Fruit fly (Drosophila melanogaster) whole organism, embryonic: ENCODE measurements around the gene CG7183.

ENCODE experiments used
- Ada2b ChIP-seq: fragments of 200-800 bp; sonication (Bioruptor generic); IDR thresholded peaks from 2 replicates; pipeline ENCODE4 v1.3.6; 2022; ENCODE audit warnings: missing biosample characterization, missing genetic modification characterization
- Bgb ChIP-seq: fragments of 200-800 bp; sonication (Bioruptor generic); IDR thresholded peaks from 2 replicates; pipeline ENCODE4 v1.3.6; 2022; ENCODE audit warnings: missing biosample characterization, missing genetic modification characterization; ENCODE audit not compliant: partially characterized antibody
- CG10147 ChIP-seq: fragments of 200-800 bp; sonication (Bioruptor generic); optimal IDR thresholded peaks from 2 replicates; lab custom pipeline; 2019; ENCODE audit warnings: missing biosample characterization, mild to moderate bottlenecking, missing genetic modification characterization, moderate library complexity
- CG10209 ChIP-seq: fragments of 200-800 bp; sonication (Bioruptor generic); optimal IDR thresholded peaks from 3 replicates; lab custom pipeline; 2017; ENCODE audit warnings: missing biosample characterization, mild to moderate bottlenecking, missing genetic modification characterization, missing genetic modification reagents
- CG10654 ChIP-seq: fragments of 200-800 bp; sonication (Bioruptor generic); optimal IDR thresholded peaks from 2 replicates; lab custom pipeline; 2016; ENCODE audit warnings: missing biosample characterization, missing genetic modification characterization
- CG10959 ChIP-seq: fragments of 200-800 bp; sonication (Bioruptor generic); IDR thresholded peaks from 2 replicates; pipeline ENCODE4 v1.3.6; 2022; ENCODE audit warnings: missing biosample characterization, missing genetic modification characterization
- CG12942 ChIP-seq: fragments of 200-800 bp; sonication (Bioruptor generic); optimal IDR thresholded peaks from 3 replicates; lab custom pipeline; 2016; ENCODE audit warnings: missing biosample characterization, missing genetic modification characterization
- CG13296 ChIP-seq: fragments of 200-800 bp; sonication (Bioruptor generic); optimal IDR thresholded peaks from 3 replicates; lab custom pipeline; 2018; ENCODE audit warnings: missing biosample characterization, mild to moderate bottlenecking, missing genetic modification characterization
- CG13424 ChIP-seq: fragments of 200-800 bp; sonication (Bioruptor generic); optimal IDR thresholded peaks from 2 replicates; lab custom pipeline; 2019; ENCODE audit warnings: missing biosample characterization, mild to moderate bottlenecking, missing genetic modification characterization, moderate library complexity
- CG14710 ChIP-seq: fragments of 200-800 bp; sonication (Bioruptor generic); optimal IDR thresholded peaks from 3 replicates; lab custom pipeline; 2019; ENCODE audit warnings: missing biosample characterization, mild to moderate bottlenecking, missing genetic modification characterization, moderate library complexity
- CG15479 ChIP-seq: fragments of 200-800 bp; sonication (Bioruptor generic); optimal IDR thresholded peaks from 3 replicates; lab custom pipeline; 2019; ENCODE audit warnings: missing biosample characterization, mild to moderate bottlenecking, missing genetic modification characterization, moderate library complexity
- CG15514 ChIP-seq: fragments of 200-800 bp; sonication (Bioruptor generic); optimal IDR thresholded peaks from 3 replicates; lab custom pipeline; 2017; ENCODE audit warnings: missing biosample characterization, missing genetic modification characterization, mild to moderate bottlenecking, moderate library complexity, missing genetic modification reagents
- CG17912 ChIP-seq: fragments of 200-800 bp; sonication (Bioruptor generic); optimal IDR thresholded peaks from 2 replicates; lab custom pipeline; 2018; ENCODE audit warnings: missing biosample characterization, mild to moderate bottlenecking, missing genetic modification characterization
- CG32767 ChIP-seq: fragments of 200-800 bp; sonication (Bioruptor generic); IDR thresholded peaks from 2 replicates; pipeline ENCODE4 v1.3.6; 2022; ENCODE audit warnings: missing biosample characterization, missing genetic modification characterization
- CG3407 ChIP-seq: fragments of 200-800 bp; sonication (Bioruptor generic); optimal IDR thresholded peaks from 2 replicates; lab custom pipeline; 2018; ENCODE audit warnings: missing biosample characterization, mild to moderate bottlenecking, missing genetic modification characterization
- CG34376 ChIP-seq: fragments of 200-800 bp; sonication (Bioruptor generic); optimal IDR thresholded peaks from 2 replicates; lab custom pipeline; 2018; ENCODE audit warnings: missing biosample characterization, mild to moderate bottlenecking, missing genetic modification characterization
- CG42726 ChIP-seq: fragments of 200-800 bp; sonication (Bioruptor generic); IDR thresholded peaks from 2 replicates; pipeline ENCODE4 v1.3.6; 2022; ENCODE audit warnings: missing biosample characterization, missing genetic modification characterization; ENCODE audit not compliant: partially characterized antibody
- CG4360 ChIP-seq: fragments of 200-800 bp; sonication (Bioruptor generic); IDR thresholded peaks from 2 replicates; pipeline ENCODE4 v1.3.6; 2022; ENCODE audit warnings: missing biosample characterization, missing genetic modification characterization
- CG6654 ChIP-seq: fragments of 200-800 bp; sonication (Bioruptor generic); optimal IDR thresholded peaks from 2 replicates; lab custom pipeline; 2017; ENCODE audit warnings: missing biosample characterization, mild to moderate bottlenecking, missing genetic modification characterization
- CG6813 ChIP-seq: fragments of 200-800 bp; sonication (Bioruptor generic); optimal IDR thresholded peaks from 2 replicates; lab custom pipeline; 2017; ENCODE audit warnings: missing biosample characterization, missing genetic modification characterization, mild to moderate bottlenecking, moderate library complexity, missing genetic modification reagents
- CG7786 ChIP-seq: fragments of 200-800 bp; sonication (Bioruptor generic); optimal IDR thresholded peaks from 2 replicates; lab custom pipeline; 2016; ENCODE audit warnings: missing biosample characterization, missing genetic modification characterization
- CG8388 ChIP-seq: fragments of 200-800 bp; sonication (Bioruptor generic); optimal IDR thresholded peaks from 2 replicates; lab custom pipeline; 2019; ENCODE audit warnings: missing biosample characterization, mild to moderate bottlenecking, missing genetic modification characterization, moderate library complexity
- CG9817 ChIP-seq: fragments of 200-800 bp; sonication (Bioruptor generic); optimal IDR thresholded peaks from 2 replicates; lab custom pipeline; 2018; ENCODE audit warnings: missing biosample characterization, mild to moderate bottlenecking, missing genetic modification characterization, moderate library complexity
- CG9876 ChIP-seq: fragments of 200-800 bp; sonication (Bioruptor generic); optimal IDR thresholded peaks from 2 replicates; lab custom pipeline; 2016; ENCODE audit warnings: missing biosample characterization, missing genetic modification characterization
- Camta ChIP-seq: fragments of 200-800 bp; sonication (Bioruptor generic); optimal IDR thresholded peaks from 2 replicates; lab custom pipeline; 2016; ENCODE audit warnings: missing biosample characterization, missing genetic modification characterization
- Dbx ChIP-seq: fragments of 200-800 bp; sonication (Bioruptor generic); IDR thresholded peaks from 3 replicates; pipeline ENCODE4 v1.3.6; 2022; ENCODE audit warnings: missing biosample characterization, missing genetic modification characterization
- Dek ChIP-seq: fragments of 200-800 bp; sonication (Bioruptor generic); optimal IDR thresholded peaks from 3 replicates; lab custom pipeline; 2019; ENCODE audit warnings: missing biosample characterization, mild to moderate bottlenecking, missing genetic modification characterization, moderate library complexity
- Dll ChIP-seq: fragments of 200-800 bp; sonication (Bioruptor generic); IDR thresholded peaks from 4 replicates; pipeline ENCODE4 v1.3.6; 2022; ENCODE audit warnings: missing biosample characterization, missing genetic modification characterization; ENCODE audit not compliant: partially characterized antibody
- Doc3 ChIP-seq: fragments of 200-800 bp; sonication (Bioruptor generic); IDR thresholded peaks from 3 replicates; pipeline ENCODE4 v1.3.6; 2022; ENCODE audit warnings: missing biosample characterization, missing genetic modification characterization; ENCODE audit not compliant: partially characterized antibody
- E2f1 ChIP-seq: fragments of 200-800 bp; sonication (Bioruptor generic); IDR thresholded peaks from 2 replicates; pipeline ENCODE4 v1.3.6; 2022; ENCODE audit warnings: missing biosample characterization, missing genetic modification characterization
- Ets65A ChIP-seq: fragments of 200-800 bp; sonication (Bioruptor generic); peaks from one replicate; lab custom pipeline; 2016; ENCODE audit warnings: missing biosample characterization, missing genetic modification characterization
- Ets97D ChIP-seq: fragments of 200-800 bp; sonication (Bioruptor generic); optimal IDR thresholded peaks from 3 replicates; lab custom pipeline; 2016; ENCODE audit warnings: missing biosample characterization, missing genetic modification characterization
- HLH4C ChIP-seq: fragments of 200-800 bp; sonication (Bioruptor generic); IDR thresholded peaks from 3 replicates; pipeline ENCODE4 v1.3.6; 2022; ENCODE audit warnings: missing biosample characterization, missing genetic modification characterization; ENCODE audit not compliant: partially characterized antibody
- Opbp ChIP-seq: fragments of 200-800 bp; sonication (Bioruptor generic); IDR thresholded peaks from 3 replicates; pipeline ENCODE4 v1.3.6; 2022; ENCODE audit warnings: missing biosample characterization, missing genetic modification characterization; ENCODE audit not compliant: partially characterized antibody
- Rfx ChIP-seq: fragments of 200-800 bp; sonication (Bioruptor generic); IDR thresholded peaks from 2 replicates; pipeline ENCODE4 v1.3.6; 2022; ENCODE audit warnings: missing biosample characterization, missing genetic modification characterization
- Vsx1 ChIP-seq: fragments of 200-800 bp; sonication (Bioruptor generic); optimal IDR thresholded peaks from 2 replicates; lab custom pipeline; 2017; ENCODE audit warnings: missing biosample characterization, mild to moderate bottlenecking, missing genetic modification characterization, missing genetic modification reagents
- amos ChIP-seq: fragments of 200-800 bp; sonication (Bioruptor generic); IDR thresholded peaks from 2 replicates; pipeline ENCODE4 v1.3.6; 2022; ENCODE audit warnings: missing biosample characterization, missing genetic modification characterization; ENCODE audit not compliant: partially characterized antibody
- bbx ChIP-seq: fragments of 200-800 bp; sonication (Bioruptor generic); IDR thresholded peaks from 2 replicates; pipeline ENCODE4 v1.3.6; 2022; ENCODE audit warnings: missing biosample characterization, missing genetic modification characterization; ENCODE audit not compliant: partially characterized antibody
- chif ChIP-seq, 2 experiments: fragments of 200-800 bp; sonication (Bioruptor generic); optimal IDR thresholded peaks; 3 replicates each; lab custom pipeline; 2016; ENCODE audit warnings: missing biosample characterization in 2 of 2, missing genetic modification characterization in 2 of 2
- cwo ChIP-seq: fragments of 200-800 bp; sonication (Bioruptor generic); optimal IDR thresholded peaks from 3 replicates; lab custom pipeline; 2017; ENCODE audit warnings: missing biosample characterization, missing genetic modification characterization, mild to moderate bottlenecking, moderate library complexity, missing genetic modification reagents
- dan ChIP-seq: fragments of 200-800 bp; sonication (Bioruptor generic); IDR thresholded peaks from 2 replicates; pipeline ENCODE4 v1.3.6; 2022; ENCODE audit warnings: missing biosample characterization, missing genetic modification characterization
- dysf ChIP-seq: fragments of 200-800 bp; sonication (Bioruptor generic); IDR thresholded peaks from 3 replicates; pipeline ENCODE4 v1.3.6; 2022; ENCODE audit warnings: missing biosample characterization, missing genetic modification characterization
- hbn ChIP-seq: fragments of 200-800 bp; sonication (Bioruptor generic); IDR thresholded peaks from 2 replicates; pipeline ENCODE4 v1.3.6; 2022; ENCODE audit warnings: missing biosample characterization, missing genetic modification characterization; ENCODE audit not compliant: partially characterized antibody
- knrl ChIP-seq: fragments of 200-800 bp; sonication (Bioruptor generic); IDR thresholded peaks from 3 replicates; pipeline ENCODE4 v1.3.6; 2022; ENCODE audit warnings: missing biosample characterization, missing genetic modification characterization; ENCODE audit not compliant: partially characterized antibody
- sna ChIP-seq: fragments of 200-800 bp; sonication (Bioruptor generic); IDR thresholded peaks from 2 replicates; pipeline ENCODE4 v1.3.6; 2022; ENCODE audit warnings: missing biosample characterization, missing genetic modification characterization; ENCODE audit not compliant: partially characterized antibody
- ttk ChIP-seq: fragments of 200-800 bp; sonication (Bioruptor generic); IDR thresholded peaks from 2 replicates; pipeline ENCODE4 v2.1.2; 2022; ENCODE audit warnings: missing biosample characterization, missing genetic modification characterization
- unc-4 ChIP-seq: fragments of 200-800 bp; sonication (Bioruptor generic); IDR thresholded peaks from 2 replicates; pipeline ENCODE4 v1.3.6; 2022; ENCODE audit warnings: missing biosample characterization, missing genetic modification characterization; ENCODE audit not compliant: partially characterized antibody
- zen ChIP-seq: fragments of 200-800 bp; sonication (Bioruptor generic); optimal IDR thresholded peaks from 3 replicates; lab custom pipeline; 2018; ENCODE audit warnings: missing biosample characterization, mild to moderate bottlenecking, missing genetic modification characterization, moderate library complexity

CG7183 gene

DNA sequence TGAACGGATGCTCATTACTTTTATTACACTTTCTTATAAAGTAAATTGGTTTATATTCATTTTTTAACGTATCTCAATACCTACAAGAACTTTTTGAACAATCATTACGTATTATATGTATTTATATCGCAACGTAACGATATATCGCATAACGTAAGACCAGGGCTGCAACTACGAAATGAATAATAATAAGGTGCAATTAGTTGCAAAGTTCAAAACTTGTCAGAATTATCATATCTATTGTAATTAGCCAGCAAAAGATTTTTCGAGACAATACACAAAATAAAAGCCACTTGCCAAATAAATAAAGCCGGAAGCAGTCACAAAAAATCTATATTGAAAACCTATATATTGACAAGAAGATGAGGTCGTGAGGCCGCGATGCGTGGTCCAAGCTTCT, 5.2 kb downstream of the CG7183 start (continued):
- TF ChIP-seq Ets65A (GFP tag; lab: Kevin White, UChicago) (peak; percentile 92), Ets97D (GFP tag; lab: Kevin White, UChicago) (peak; percentile 50), CG13424 (tag; lab: Kevin White, UChicago) (peak; percentile 32), dysf (GFP tag; lab: Robert Waterston, UW) (no peak), knrl (peak; percentile 72; the same call in 2 of the 3 replicates), CG34376 (GFP tag; lab: Kevin White, UChicago) (no peak), chif (GFP tag; optimal IDR thresholded peaks at IDR 0.05; lab: Kevin White, UChicago) (peak in 1 of 2 experiments; percentile 19), hbn (GFP tag; lab: Robert Waterston, UW) (peak; percentile 79), CG15479 (GFP tag; lab: Kevin White, UChicago) (no peak), CG9876 (peak; percentile 26), Doc3 (GFP tag; lab: Robert Waterston, UW) (peak; percentile 88), Dbx (GFP tag; lab: Robert Waterston, UW) (peak; percentile 37; the same call in 1 of the 3 replicates), Vsx1 (GFP tag; lab: Kevin White, UChicago) (no peak), CG3407 (GFP tag; lab: Kevin White, UChicago) (no peak), HLH4C (GFP tag; lab: Robert Waterston, UW) (peak; percentile 51; the same call in 2 of the 3 replicates), CG10209 (GFP tag; lab: Kevin White, UChicago) (peak; percentile 3), bbx (GFP tag; lab: Robert Waterston, UW) (peak; percentile 46), zen (tag; lab: Kevin White, UChicago) (no peak), CG9817 (tag; lab: Kevin White, UChicago) (peak; percentile 26), sna (GFP tag; lab: Robert Waterston, UW) (peak; percentile 86), Opbp (GFP tag; lab: Robert Waterston, UW) (peak; percentile 52; the same call in 2 of the 3 replicates), unc-4 (GFP tag; lab: Robert Waterston, UW) (peak; percentile 87), CG15514 (peak; percentile 69), CG4360 (GFP tag; lab: Robert Waterston, UW) (no peak), CG10959 (GFP tag; lab: Robert Waterston, UW) (no peak), CG10147 (GFP tag; lab: Kevin White, UChicago) (no peak), Camta (GFP tag; lab: Kevin White, UChicago) (peak; percentile 28), CG8388 (no peak), CG42726 (GFP tag; lab: Robert Waterston, UW) (0 out of 2 replicates have a peak, but pooled peaks have one; percentile 44), E2f1 (GFP tag; lab: Robert Waterston, UW) (no peak), cwo (GFP tag; lab: Kevin White, UChicago) (no peak), CG17912 (no peak), Dll (GFP tag; lab: Robert Waterston, UW) (peak; percentile 86), CG7786 (GFP tag; lab: Kevin White, UChicago) (peak; percentile 42), CG10654 (GFP tag; lab: Kevin White, UChicago) (peak; percentile 9), CG13296 (GFP tag; lab: Kevin White, UChicago) (no peak), Bgb (peak; percentile 81), Dek (tag; lab: Kevin White, UChicago) (peak; percentile 23), CG32767 (GFP tag; lab: Robert Waterston, UW) (peak; percentile 33; the same call in 1 of the 2 replicates), ttk (GFP tag; lab: Robert Waterston, UW) (no peak), CG14710 (no peak), amos (GFP tag; lab: Robert Waterston, UW) (peak; percentile 70), Rfx (peak; percentile 54), dan (GFP tag; lab: Robert Waterston, UW) (no peak), CG6654 (GFP tag; lab: Kevin White, UChicago) (no peak), CG6813 (GFP tag; lab: Kevin White, UChicago) (no peak), CG12942 (peak; percentile 6), Ada2b (GFP tag; lab: Robert Waterston, UW) (peak; percentile 47; the same call in 1 of the 2 replicates)
